Fruit fly (Drosophila melanogaster) whole organism, embryonic: ENCODE results near the gene CG44094.

Experiments
- Ada2b ChIP-seq: fragments of 200-800 bp; sonication (Bioruptor generic); IDR thresholded peaks from 2 replicates; pipeline ENCODE4 v1.3.6; 2022; ENCODE audit warnings: missing biosample characterization, missing genetic modification characterization
- B-H1 ChIP-seq: fragments of 200-800 bp; sonication (Bioruptor generic); IDR thresholded peaks from 3 replicates; pipeline ENCODE4 v1.3.6; 2022; ENCODE audit warnings: missing biosample characterization, missing genetic modification characterization
- CG11456 ChIP-seq: fragments of 200-800 bp; sonication (Bioruptor generic); IDR thresholded peaks from 3 replicates; pipeline ENCODE4 v1.3.6; 2022; ENCODE audit warnings: missing biosample characterization, missing genetic modification characterization
- CG12071 ChIP-seq: fragments of 200-800 bp; sonication (Bioruptor generic); optimal IDR thresholded peaks from 3 replicates; lab custom pipeline; 2018; ENCODE audit warnings: missing biosample characterization, mild to moderate bottlenecking, missing genetic modification characterization
- CG1233 ChIP-seq: fragments of 200-800 bp; sonication (Bioruptor generic); optimal IDR thresholded peaks from 4 replicates; lab custom pipeline; 2018; ENCODE audit warnings: missing biosample characterization, mild to moderate bottlenecking, missing genetic modification characterization
- CG14710 ChIP-seq: fragments of 200-800 bp; sonication (Bioruptor generic); optimal IDR thresholded peaks from 3 replicates; lab custom pipeline; 2019; ENCODE audit warnings: missing biosample characterization, mild to moderate bottlenecking, missing genetic modification characterization, moderate library complexity
- CG17802 ChIP-seq: fragments of 200-800 bp; sonication (Bioruptor generic); optimal IDR thresholded peaks from 2 replicates; lab custom pipeline; 2018; ENCODE audit warnings: missing biosample characterization, mild to moderate bottlenecking, missing genetic modification characterization, moderate library complexity
- CG2120 ChIP-seq: fragments of 200-800 bp; sonication (Bioruptor generic); optimal IDR thresholded peaks from 3 replicates; lab custom pipeline; 2016; ENCODE audit warnings: missing biosample characterization, missing genetic modification characterization
- CG31365 ChIP-seq: fragments of 200-800 bp; sonication (Bioruptor generic); optimal IDR thresholded peaks from 2 replicates; lab custom pipeline; 2018; ENCODE audit warnings: missing biosample characterization, mild to moderate bottlenecking, missing genetic modification characterization
- CG3995 ChIP-seq: fragments of 200-800 bp; sonication (Bioruptor generic); optimal IDR thresholded peaks from 3 replicates; lab custom pipeline; 2016; ENCODE audit warnings: missing biosample characterization, missing genetic modification characterization
- CG4404 ChIP-seq: fragments of 200-800 bp; sonication (Bioruptor generic); IDR thresholded peaks from 2 replicates; pipeline ENCODE4 v1.3.6; 2022; ENCODE audit warnings: missing biosample characterization, missing genetic modification characterization
- CG7271 ChIP-seq: fragments of 200-800 bp; sonication (Bioruptor generic); optimal IDR thresholded peaks from 2 replicates; lab custom pipeline; 2018; ENCODE audit warnings: missing biosample characterization, mild to moderate bottlenecking, missing genetic modification characterization, moderate library complexity
- CG7987 ChIP-seq: fragments of 200-800 bp; sonication (Bioruptor generic); optimal IDR thresholded peaks from 2 replicates; lab custom pipeline; 2018; ENCODE audit warnings: missing biosample characterization, mild to moderate bottlenecking, missing genetic modification characterization, moderate library complexity
- CG8281 ChIP-seq: fragments of 200-800 bp; sonication (Bioruptor generic); optimal IDR thresholded peaks from 2 replicates; lab custom pipeline; 2018; ENCODE audit warnings: missing biosample characterization, mild to moderate bottlenecking, missing genetic modification characterization, moderate library complexity
- CG9727 ChIP-seq: fragments of 200-800 bp; sonication (Bioruptor generic); optimal IDR thresholded peaks from 3 replicates; lab custom pipeline; 2017; ENCODE audit warnings: missing biosample characterization, mild to moderate bottlenecking, missing genetic modification characterization
- CG9797 ChIP-seq: fragments of 200-800 bp; sonication (Bioruptor generic); optimal IDR thresholded peaks from 3 replicates; lab custom pipeline; 2018; ENCODE audit warnings: missing biosample characterization, mild to moderate bottlenecking, missing genetic modification characterization
- Dad ChIP-seq: fragments of 200-800 bp; sonication (Bioruptor generic); optimal IDR thresholded peaks from 3 replicates; lab custom pipeline; 2016; ENCODE audit warnings: missing biosample characterization, missing genetic modification characterization
- Dip2 ChIP-seq: fragments of 200-800 bp; sonication (Bioruptor generic); IDR thresholded peaks from 2 replicates; pipeline ENCODE4 v1.3.6; 2022; ENCODE audit warnings: missing biosample characterization, missing genetic modification characterization
- E2f2 ChIP-seq: fragments of 200-800 bp; sonication (Bioruptor generic); IDR thresholded peaks from 2 replicates; pipeline ENCODE4 v1.3.6; 2022; ENCODE audit warnings: missing biosample characterization, missing genetic modification characterization
- Fer1 ChIP-seq: fragments of 200-800 bp; sonication (Bioruptor generic); optimal IDR thresholded peaks from 2 replicates; lab custom pipeline; 2017; ENCODE audit warnings: missing biosample characterization, mild to moderate bottlenecking, missing genetic modification characterization
- Fer2 ChIP-seq: fragments of 200-800 bp; sonication (Bioruptor generic); optimal IDR thresholded peaks from 2 replicates; lab custom pipeline; 2018; ENCODE audit warnings: missing biosample characterization, mild to moderate bottlenecking, missing genetic modification characterization, moderate library complexity
- Gug ChIP-seq: fragments of 200-800 bp; sonication (Bioruptor generic); IDR thresholded peaks from 4 replicates; pipeline ENCODE4 v1.3.6; 2022; ENCODE audit warnings: missing biosample characterization, missing genetic modification characterization
- HLHmδ ChIP-seq: fragments of 200-800 bp; sonication (Bioruptor generic); optimal IDR thresholded peaks from 2 replicates; lab custom pipeline; 2018; ENCODE audit warnings: missing biosample characterization, mild to moderate bottlenecking, missing genetic modification characterization, moderate library complexity
- Hmx ChIP-seq: fragments of 200-800 bp; sonication (Bioruptor generic); optimal IDR thresholded peaks from 2 replicates; lab custom pipeline; 2016; ENCODE audit warnings: missing biosample characterization, missing genetic modification characterization
- MTF-1 ChIP-seq: fragments of 200-800 bp; sonication (Bioruptor generic); optimal IDR thresholded peaks from 2 replicates; lab custom pipeline; 2018; ENCODE audit warnings: missing biosample characterization, mild to moderate bottlenecking, missing genetic modification characterization, borderline replicate concordance
- Med ChIP-seq: fragments of 200-800 bp; sonication (Bioruptor generic); peaks from one replicate; lab custom pipeline; 2016; ENCODE audit warnings: missing biosample characterization, missing genetic modification characterization, mild to moderate bottlenecking, inconsistent platforms, moderate library complexity
- Nf-YA ChIP-seq: fragments of 200-800 bp; sonication (Bioruptor generic); IDR thresholded peaks from 2 replicates; pipeline ENCODE4 v1.3.6; 2022; ENCODE audit warnings: missing biosample characterization, missing genetic modification characterization
- Nf-YB ChIP-seq: fragments of 200-800 bp; sonication (Bioruptor generic); optimal IDR thresholded peaks from 3 replicates; lab custom pipeline; 2019; ENCODE audit warnings: missing biosample characterization, mild to moderate bottlenecking, missing genetic modification characterization, moderate library complexity
- Vsx1 ChIP-seq: fragments of 200-800 bp; sonication (Bioruptor generic); optimal IDR thresholded peaks from 2 replicates; lab custom pipeline; 2017; ENCODE audit warnings: missing biosample characterization, mild to moderate bottlenecking, missing genetic modification characterization, missing genetic modification reagents
- al ChIP-seq: fragments of 200-800 bp; sonication (Bioruptor generic); IDR thresholded peaks from 2 replicates; pipeline ENCODE4 v1.3.6; 2022; ENCODE audit warnings: missing biosample characterization, missing genetic modification characterization
- cad ChIP-seq: fragments of >200 bp; optimal IDR thresholded peaks from 2 replicates; lab custom pipeline; 2017; ENCODE audit warnings: missing biosample characterization, missing genetic modification characterization
- chm ChIP-seq: fragments of 200-800 bp; sonication (Bioruptor generic); IDR thresholded peaks from 2 replicates; pipeline ENCODE4 v1.3.6; 2022; ENCODE audit warnings: missing biosample characterization, missing genetic modification characterization
- gsb ChIP-seq: fragments of 200-800 bp; sonication (Bioruptor generic); IDR thresholded peaks from 2 replicates; pipeline ENCODE4 v1.3.6; 2022; ENCODE audit warnings: missing biosample characterization, missing genetic modification characterization
- knrl ChIP-seq: fragments of 200-800 bp; sonication (Bioruptor generic); IDR thresholded peaks from 3 replicates; pipeline ENCODE4 v1.3.6; 2022; ENCODE audit warnings: missing biosample characterization, missing genetic modification characterization; ENCODE audit not compliant: partially characterized antibody
- lab ChIP-seq: fragments of 200-800 bp; sonication (Bioruptor generic); optimal IDR thresholded peaks from 3 replicates; lab custom pipeline; 2017; ENCODE audit warnings: missing biosample characterization, missing genetic modification characterization, mild to moderate bottlenecking, moderate library complexity, missing genetic modification reagents
- lola ChIP-seq, 3 experiments: fragments of >200 bp in 2 of 3; fragments of 200-800 bp in 1 of 3; sonication (Bioruptor generic) in 1 of 3; optimal IDR thresholded peaks; 2 replicates each; lab custom pipeline; 2017 to 2019; ENCODE audit warnings: missing biosample characterization in 3 of 3, missing genetic modification characterization in 3 of 3, mild to moderate bottlenecking in 1 of 3, moderate library complexity in 1 of 3
- nerfin-2 ChIP-seq: fragments of 200-800 bp; sonication (Bioruptor generic); IDR thresholded peaks from 2 replicates; pipeline ENCODE4 v1.3.6; 2022; ENCODE audit warnings: missing biosample characterization, missing genetic modification characterization; ENCODE audit not compliant: partially characterized antibody
- oc ChIP-seq: fragments of 200-800 bp; sonication (Bioruptor generic); optimal IDR thresholded peaks from 2 replicates; lab custom pipeline; 2018; ENCODE audit warnings: missing biosample characterization, mild to moderate bottlenecking, missing genetic modification characterization, moderate library complexity
- peb ChIP-seq: fragments of 200-800 bp; sonication (Bioruptor generic); IDR thresholded peaks from 2 replicates; pipeline ENCODE4 v1.3.6; 2022; ENCODE audit warnings: missing biosample characterization, missing genetic modification characterization
- pita ChIP-seq: fragments of 200-800 bp; sonication (Bioruptor generic); optimal IDR thresholded peaks from 2 replicates; lab custom pipeline; 2017; ENCODE audit warnings: missing biosample characterization, mild to moderate bottlenecking, missing genetic modification characterization
- psq ChIP-seq: fragments of 200-800 bp; sonication (Bioruptor generic); optimal IDR thresholded peaks from 2 replicates; lab custom pipeline; 2017; ENCODE audit warnings: missing biosample characterization, missing genetic modification characterization
- repo ChIP-seq: fragments of 200-800 bp; sonication (Bioruptor generic); optimal IDR thresholded peaks from 2 replicates; lab custom pipeline; 2016; ENCODE audit warnings: missing biosample characterization, missing genetic modification characterization
- salm ChIP-seq: fragments of 200-800 bp; sonication (Bioruptor generic); optimal IDR thresholded peaks from 2 replicates; lab custom pipeline; 2018; ENCODE audit warnings: missing biosample characterization, mild to moderate bottlenecking, missing genetic modification characterization
- slp2 ChIP-seq: fragments of 200-800 bp; sonication (Bioruptor generic); optimal IDR thresholded peaks from 2 replicates; lab custom pipeline; 2016; ENCODE audit warnings: missing biosample characterization, missing genetic modification characterization
- stwl ChIP-seq: fragments of 200-800 bp; sonication (Bioruptor generic); optimal IDR thresholded peaks from 3 replicates; lab custom pipeline; 2018; ENCODE audit warnings: missing biosample characterization, mild to moderate bottlenecking, missing genetic modification characterization, moderate library complexity
- usp ChIP-seq: fragments of >200 bp; optimal IDR thresholded peaks from 2 replicates; lab custom pipeline; 2017; ENCODE audit warnings: missing biosample characterization, missing genetic modification characterization
- vnd ChIP-seq: fragments of 200-800 bp; sonication (Bioruptor generic); IDR thresholded peaks from 3 replicates; pipeline ENCODE4 v1.3.6; 2022; ENCODE audit warnings: missing biosample characterization, missing genetic modification characterization; ENCODE audit not compliant: partially characterized antibody
- zen2 ChIP-seq: fragments of 200-800 bp; sonication (Bioruptor generic); IDR thresholded peaks from 3 replicates; pipeline ENCODE4 v1.3.6; 2022; ENCODE audit warnings: missing biosample characterization, missing genetic modification characterization; ENCODE audit not compliant: partially characterized antibody

CG44094 gene

DNA sequence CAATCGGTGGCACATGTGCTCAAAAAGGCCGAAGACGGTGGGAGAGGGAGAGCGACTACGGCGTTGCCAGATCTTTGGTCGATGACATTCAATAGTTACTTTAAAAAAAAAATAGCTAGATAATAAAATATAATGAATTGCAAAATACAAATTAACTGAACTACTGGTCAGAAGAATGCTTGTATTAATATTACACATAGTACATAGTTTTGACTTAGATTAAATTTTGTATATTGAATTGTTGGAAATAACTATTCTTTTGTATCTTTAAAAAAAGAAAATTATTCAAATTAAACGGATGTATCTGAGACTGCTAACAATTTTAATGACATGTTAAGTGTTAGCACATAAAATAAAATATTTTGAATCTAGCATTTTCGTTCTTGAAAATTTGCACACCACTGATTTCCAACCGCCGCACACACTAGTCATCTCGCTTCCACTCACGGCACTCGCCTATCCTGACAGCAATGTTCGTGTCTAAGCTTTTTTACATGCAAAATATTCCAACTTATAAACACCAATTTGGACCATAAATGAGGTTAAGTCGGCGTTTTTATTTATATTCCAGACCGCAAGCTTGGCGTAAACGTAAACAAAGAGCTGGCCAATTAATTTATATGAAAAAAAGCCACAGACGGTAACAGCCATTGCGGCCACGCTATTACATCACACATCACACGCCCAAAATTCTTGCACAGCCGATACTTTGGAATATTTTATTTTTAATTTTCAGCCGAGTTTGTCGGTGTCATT, 1.3 kb downstream of the CG44094 start (continued):
- TF ChIP-seq Fer1 (GFP tag; lab: Kevin White, UChicago), result peak; percentile 73
- no peak for TF ChIP-seq E2f2 (GFP tag; lab: Robert Waterston, UW)
- no peak for TF ChIP-seq Dip2 (GFP tag; lab: Robert Waterston, UW)
- 0 out of 2 replicates have a peak, but pooled peaks have one; percentile 18 for TF ChIP-seq peb (GFP tag; lab: Robert Waterston, UW)
- no peak for TF ChIP-seq nerfin-2 (GFP tag; lab: Robert Waterston, UW)
- TF ChIP-seq CG9727, result peak; percentile 86
- TF ChIP-seq zen2 (GFP tag; lab: Robert Waterston, UW), result no peak
- TF ChIP-seq CG14710 (tag; lab: Kevin White, UChicago), result peak; percentile 84
- peak; percentile 92 for TF ChIP-seq psq (GFP tag; lab: Kevin White, UChicago)
- peak; percentile 79 for TF ChIP-seq Med
- peak; percentile 82 for TF ChIP-seq CG2120 (GFP tag; lab: Kevin White, UChicago)
- peak; percentile 48; the same call in 2 of the 4 replicates for TF ChIP-seq Gug (GFP tag; lab: Robert Waterston, UW)
- peak; percentile 56 for TF ChIP-seq CG4404 (GFP tag; lab: Robert Waterston, UW)
- peak; percentile 22; the same call in 1 of the 2 replicates for TF ChIP-seq Nf-YA
- peak; percentile 14 for TF ChIP-seq Vsx1 (GFP tag; lab: Kevin White, UChicago)
- no peak for TF ChIP-seq HLHmδ (GFP tag; lab: Kevin White, UChicago)
- peak; percentile 10 for TF ChIP-seq MTF-1 (GFP tag; lab: Kevin White, UChicago)
- TF ChIP-seq gsb (GFP tag; lab: Robert Waterston, UW), result no peak
- no peak for TF ChIP-seq CG9797
- peak; percentile 42; the same call in 1 of the 2 replicates for TF ChIP-seq Ada2b (GFP tag; lab: Robert Waterston, UW)
- no peak for TF ChIP-seq CG17802 (tag; lab: Kevin White, UChicago)
- no peak for TF ChIP-seq pita (GFP tag; lab: Kevin White, UChicago)
- TF ChIP-seq lola (GFP tag; optimal IDR thresholded peaks at IDR 0.05; lab: Kevin White, UChicago), result peak in 1 of 3 experiments; percentile 81
- peak; percentile 65 for TF ChIP-seq Nf-YB (GFP tag; lab: Kevin White, UChicago)
- TF ChIP-seq CG1233 (GFP tag; lab: Kevin White, UChicago), result peak; percentile 80
- peak; percentile 74 for TF ChIP-seq lab
- no peak for TF ChIP-seq knrl (GFP tag; lab: Robert Waterston, UW)
- TF ChIP-seq cad, result no peak
- TF ChIP-seq CG8281 (tag; lab: Kevin White, UChicago), result peak; percentile 39
- TF ChIP-seq Dad (GFP tag; lab: Kevin White, UChicago), result peak; percentile 14
- TF ChIP-seq salm (tag; lab: Kevin White, UChicago), result no peak
- TF ChIP-seq oc (tag; lab: Kevin White, UChicago), result peak; percentile 37
- TF ChIP-seq vnd (GFP tag; lab: Robert Waterston, UW), result no peak
- no peak; the same call in 1 of the 2 replicates for TF ChIP-seq chm
- TF ChIP-seq CG12071 (GFP tag; lab: Kevin White, UChicago), result no peak
- TF ChIP-seq repo (GFP tag; lab: Kevin White, UChicago), result no peak
- peak; percentile 6 for TF ChIP-seq CG7271
- peak; percentile 46 for TF ChIP-seq CG3995 (GFP tag; lab: Kevin White, UChicago)
- peak; percentile 59 for TF ChIP-seq Fer2
- peak; percentile 11 for TF ChIP-seq slp2
- peak; percentile 49; the same call in 2 of the 3 replicates for TF ChIP-seq B-H1 (GFP tag; lab: Robert Waterston, UW)
- TF ChIP-seq usp (GFP tag; lab: Kevin White, UChicago), result no peak
- no peak for TF ChIP-seq CG7987 (GFP tag; lab: Kevin White, UChicago)
- peak; percentile 37 for TF ChIP-seq Hmx
- TF ChIP-seq stwl (tag; lab: Kevin White, UChicago), result no peak
- peak; percentile 66; the same call in 2 of the 3 replicates for TF ChIP-seq CG11456 (GFP tag; lab: Robert Waterston, UW)
- no peak for TF ChIP-seq CG31365 (tag; lab: Kevin White, UChicago)
- peak; percentile 56 for TF ChIP-seq al (GFP tag; lab: Robert Waterston, UW)
